Worm (Caenorhabditis elegans) whole organism, midembryonic: ENCODE results near the gene let-754.

ENCODE experiments used
- T22C8.4 ChIP-seq: fragments of 200-800 bp; sonication (Bioruptor generic); IDR thresholded peaks from 2 replicates; pipeline ENCODE4 v1.3.6; 2022; ENCODE audit warnings: missing genetic modification characterization, missing compliant biosample characterization
- cog-1 ChIP-seq: sonication (generic microtip); optimal IDR thresholded peaks from 2 replicates; lab custom pipeline; 2016; ENCODE audit warnings: missing genetic modification characterization, missing compliant biosample characterization
- flt-1 ChIP-seq: fragments of 200-800 bp; sonication (Bioruptor generic); IDR thresholded peaks from 2 replicates; pipeline ENCODE4 v1.3.6; 2022; ENCODE audit warnings: missing genetic modification characterization, missing compliant biosample characterization
- klf-2 ChIP-seq: fragments of 200-800 bp; sonication (Bioruptor generic); conservative IDR thresholded peaks from 2 replicates; pipeline ENCODE4 v1.3.6; 2022; ENCODE audit warnings: missing genetic modification reagents, missing genetic modification characterization, missing compliant biosample characterization
- med-1 ChIP-seq: sonication (generic microtip); optimal IDR thresholded peaks from 2 replicates; lab custom pipeline; 2017; ENCODE audit warnings: missing genetic modification characterization, mild to moderate bottlenecking, missing compliant biosample characterization, antibody characterized with exemption, missing genetic modification reagents; ENCODE audit not compliant: insufficient read depth
- ref-1 ChIP-seq: fragments of 200-800 bp; sonication (Bioruptor generic); conservative IDR thresholded peaks from 2 replicates; pipeline ENCODE4 v1.3.6; 2022; ENCODE audit warnings: missing genetic modification reagents, missing genetic modification characterization, missing compliant biosample characterization
- tab-1 ChIP-seq: fragments of 200-800 bp; sonication (Bioruptor generic); IDR thresholded peaks from 2 replicates; pipeline ENCODE4 v1.3.6; 2022; ENCODE audit warnings: missing genetic modification characterization, missing compliant biosample characterization
- ztf-23 ChIP-seq: fragments of 200-800 bp; sonication (Bioruptor generic); IDR thresholded peaks from 2 replicates; pipeline ENCODE4 v1.3.6; 2022; ENCODE audit warnings: missing genetic modification reagents, missing genetic modification characterization, missing compliant biosample characterization
- ztf-29 ChIP-seq: fragments of 200-800 bp; sonication (Bioruptor generic); IDR thresholded peaks from 2 replicates; pipeline ENCODE4 v1.3.6; 2022; ENCODE audit warnings: missing genetic modification reagents, missing genetic modification characterization, missing compliant biosample characterization

DNA sequence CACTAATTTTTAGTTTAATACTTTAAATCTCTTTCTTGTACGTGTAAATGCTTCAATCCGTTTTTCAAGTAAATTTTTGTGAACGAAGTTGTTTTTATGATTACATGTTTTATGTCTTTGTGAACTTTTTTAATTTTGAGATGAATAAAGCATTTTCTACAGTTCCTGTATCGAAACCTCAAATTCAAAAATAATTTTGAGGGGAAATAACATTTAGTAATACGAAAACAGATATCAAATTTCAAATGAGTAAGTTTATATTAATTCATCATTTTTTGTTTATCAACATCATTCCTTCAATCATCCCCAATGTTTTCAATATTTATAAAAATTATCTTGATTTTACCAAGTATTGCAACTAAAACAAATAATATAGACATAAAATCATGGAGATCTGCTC, 15.6 kb downstream of the let-754 start, which contains the start of gene C29E4.10:
- TF ChIP-seq ztf-29 (no peak), flt-1 (GFP tag; lab: Robert Waterston, UW) (no peak), med-1 (GFP tag; lab: Kevin White, UChicago) (no peak), T22C8.4 (no peak), ref-1 (no peak), tab-1 (no peak), cog-1 (tag; lab: Kevin White, UChicago) (no peak), ztf-23 (GFP tag; lab: Robert Waterston, UW) (no peak), klf-2 (GFP tag; lab: Robert Waterston, UW) (no peak)
